Fruit fly (Drosophila melanogaster) whole organism, embryonic: ENCODE results near the gene cyr.

Experiments used
- ATbp ChIP-seq: fragments of 200-800 bp; sonication (Bioruptor generic); optimal IDR thresholded peaks from 2 replicates; lab custom pipeline; 2017; ENCODE audit warnings: missing biosample characterization, mild to moderate bottlenecking, missing genetic modification characterization, missing genetic modification reagents
- B-H1 ChIP-seq: fragments of 200-800 bp; sonication (Bioruptor generic); IDR thresholded peaks from 3 replicates; pipeline ENCODE4 v1.3.6; 2022; ENCODE audit warnings: missing biosample characterization, missing genetic modification characterization
- B-H2 ChIP-seq: fragments of 200-800 bp; sonication (Bioruptor generic); optimal IDR thresholded peaks from 2 replicates; lab custom pipeline; 2018; ENCODE audit warnings: missing biosample characterization, mild to moderate bottlenecking, missing genetic modification characterization
- CG10321 ChIP-seq: fragments of 200-800 bp; sonication (Bioruptor generic); IDR thresholded peaks from 2 replicates; pipeline ENCODE4 v1.3.6; 2022; ENCODE audit warnings: missing biosample characterization, missing genetic modification characterization
- CG10565 ChIP-seq: fragments of 200-800 bp; sonication (Bioruptor generic); optimal IDR thresholded peaks from 3 replicates; lab custom pipeline; 2016; ENCODE audit warnings: missing biosample characterization, mild to moderate bottlenecking, missing genetic modification characterization
- CG14050 ChIP-seq: fragments of 200-800 bp; sonication (Bioruptor generic); IDR thresholded peaks from 3 replicates; pipeline ENCODE4 v1.3.6; 2022; ENCODE audit warnings: missing biosample characterization, missing genetic modification characterization
- CG16815 ChIP-seq: fragments of 200-800 bp; sonication (Bioruptor generic); optimal IDR thresholded peaks from 3 replicates; lab custom pipeline; 2017; ENCODE audit warnings: missing biosample characterization, mild to moderate bottlenecking, missing genetic modification characterization
- CG17361 ChIP-seq: fragments of 200-800 bp; sonication (Bioruptor generic); IDR thresholded peaks from 3 replicates; pipeline ENCODE4 v1.3.6; 2022; ENCODE audit warnings: missing biosample characterization, missing genetic modification characterization
- CG2129 ChIP-seq: fragments of 200-800 bp; sonication (Bioruptor generic); IDR thresholded peaks from 2 replicates; pipeline ENCODE4 v1.3.6; 2022; ENCODE audit warnings: missing biosample characterization, missing genetic modification characterization; ENCODE audit not compliant: partially characterized antibody
- CG30020 ChIP-seq: fragments of 200-800 bp; optimal IDR thresholded peaks from 2 replicates; lab custom pipeline; 2019; ENCODE audit warnings: missing biosample characterization, mild to moderate bottlenecking, missing genetic modification characterization, moderate library complexity
- CG3281 ChIP-seq: fragments of 200-800 bp; sonication (Bioruptor generic); optimal IDR thresholded peaks from 3 replicates; lab custom pipeline; 2017; ENCODE audit warnings: missing biosample characterization, mild to moderate bottlenecking, missing genetic modification characterization
- CG4360 ChIP-seq: fragments of 200-800 bp; sonication (Bioruptor generic); IDR thresholded peaks from 2 replicates; pipeline ENCODE4 v1.3.6; 2022; ENCODE audit warnings: missing biosample characterization, missing genetic modification characterization
- CG6813 ChIP-seq: fragments of 200-800 bp; sonication (Bioruptor generic); optimal IDR thresholded peaks from 2 replicates; lab custom pipeline; 2017; ENCODE audit warnings: missing biosample characterization, missing genetic modification characterization, mild to moderate bottlenecking, moderate library complexity, missing genetic modification reagents
- D ChIP-seq, 2 experiments: fragments of 200-800 bp in 1 of 2; fragments of >200 bp in 1 of 2; sonication (Bioruptor generic) in 1 of 2; optimal IDR thresholded peaks; 2 replicates in 1 of 2; 3 replicates in 1 of 2; lab custom pipeline; 2017; ENCODE audit warnings: mild to moderate bottlenecking in 1 of 2, missing biosample characterization in 1 of 2, missing genetic modification characterization in 1 of 2, missing genetic modification reagents in 1 of 2
- Dbx ChIP-seq: fragments of 200-800 bp; sonication (Bioruptor generic); IDR thresholded peaks from 3 replicates; pipeline ENCODE4 v1.3.6; 2022; ENCODE audit warnings: missing biosample characterization, missing genetic modification characterization
- Doc2 ChIP-seq: fragments of 200-800 bp; sonication (Bioruptor generic); IDR thresholded peaks from 2 replicates; pipeline ENCODE4 v1.3.6; 2022; ENCODE audit warnings: missing biosample characterization, missing genetic modification characterization
- Eip74EF ChIP-seq, 2 experiments: fragments of 200-800 bp in 1 of 2; fragments of >200 bp in 1 of 2; sonication (Bioruptor generic) in 1 of 2; optimal IDR thresholded peaks; 2 replicates each; lab custom pipeline; 2017 to 2019; ENCODE audit warnings: missing biosample characterization in 2 of 2, missing genetic modification characterization in 2 of 2, mild to moderate bottlenecking in 1 of 2, moderate library complexity in 1 of 2
- Hand ChIP-seq: fragments of 200-800 bp; sonication (Bioruptor generic); optimal IDR thresholded peaks from 2 replicates; lab custom pipeline; 2017; ENCODE audit warnings: mild to moderate bottlenecking, missing biosample characterization, missing genetic modification reagents, missing genetic modification characterization
- MESR4 ChIP-seq: fragments of 200-800 bp; sonication (Bioruptor generic); optimal IDR thresholded peaks from 2 replicates; lab custom pipeline; 2018; ENCODE audit warnings: missing biosample characterization, mild to moderate bottlenecking, missing genetic modification characterization, moderate library complexity
- NC2β ChIP-seq: fragments of 200-800 bp; sonication (Bioruptor generic); optimal IDR thresholded peaks from 2 replicates; lab custom pipeline; 2016; ENCODE audit warnings: missing biosample characterization, missing genetic modification characterization
- Neu2 ChIP-seq: fragments of 200-800 bp; sonication (Bioruptor generic); optimal IDR thresholded peaks from 3 replicates; lab custom pipeline; 2016; ENCODE audit warnings: missing biosample characterization, missing genetic modification characterization, borderline replicate concordance
- Nf-YC ChIP-seq: fragments of 200-800 bp; optimal IDR thresholded peaks from 3 replicates; lab custom pipeline; 2019; ENCODE audit warnings: missing biosample characterization, mild to moderate bottlenecking, missing genetic modification characterization, moderate library complexity
- NfI ChIP-seq: fragments of 200-800 bp; sonication (Bioruptor generic); optimal IDR thresholded peaks from 3 replicates; lab custom pipeline; 2018; ENCODE audit warnings: missing biosample characterization, mild to moderate bottlenecking, missing genetic modification characterization, moderate library complexity
- Oli ChIP-seq: fragments of 200-800 bp; sonication (Bioruptor generic); optimal IDR thresholded peaks from 2 replicates; lab custom pipeline; 2018; ENCODE audit warnings: missing biosample characterization, mild to moderate bottlenecking, missing genetic modification characterization, moderate library complexity
- Optix ChIP-seq: fragments of 200-800 bp; sonication (Bioruptor generic); IDR thresholded peaks from 3 replicates; pipeline ENCODE4 v1.3.6; 2022; ENCODE audit warnings: missing biosample characterization, missing genetic modification characterization
- PHDP ChIP-seq: fragments of 200-800 bp; sonication (Bioruptor generic); optimal IDR thresholded peaks from 3 replicates; lab custom pipeline; 2018; ENCODE audit warnings: missing biosample characterization, mild to moderate bottlenecking, missing genetic modification characterization, moderate library complexity
- Sox100B ChIP-seq: fragments of 200-800 bp; sonication (Bioruptor generic); optimal IDR thresholded peaks from 3 replicates; lab custom pipeline; 2018; ENCODE audit warnings: missing biosample characterization, mild to moderate bottlenecking, missing genetic modification characterization
- Tbp ChIP-seq: fragments of >200 bp; optimal IDR thresholded peaks from 2 replicates; lab custom pipeline; 2018; ENCODE audit warnings: missing biosample characterization, missing genetic modification characterization
- Xbp1 ChIP-seq: fragments of 200-800 bp; sonication (Bioruptor generic); optimal IDR thresholded peaks from 3 replicates; lab custom pipeline; 2016; ENCODE audit warnings: missing biosample characterization, mild to moderate bottlenecking, missing genetic modification characterization
- bigmax ChIP-seq: fragments of 200-800 bp; sonication (Bioruptor generic); optimal IDR thresholded peaks from 2 replicates; lab custom pipeline; 2018; ENCODE audit warnings: missing biosample characterization, mild to moderate bottlenecking, missing genetic modification characterization
- bsh ChIP-seq, 2 experiments: fragments of 200-800 bp; sonication (Bioruptor generic); optimal IDR thresholded peaks; 2 replicates each; lab custom pipeline; 2017 to 2018; ENCODE audit warnings: mild to moderate bottlenecking in 2 of 2, missing biosample characterization in 2 of 2, missing genetic modification characterization in 2 of 2, moderate library complexity in 1 of 2
- cad ChIP-seq: fragments of >200 bp; optimal IDR thresholded peaks from 2 replicates; lab custom pipeline; 2017; ENCODE audit warnings: missing biosample characterization, missing genetic modification characterization
- cas ChIP-seq: fragments of 200-800 bp; sonication (Bioruptor generic); IDR thresholded peaks from 2 replicates; pipeline ENCODE4 v1.3.6; 2022; ENCODE audit warnings: missing biosample characterization, missing genetic modification characterization
- ci ChIP-seq: fragments of 200-800 bp; sonication (Bioruptor generic); IDR thresholded peaks from 3 replicates; pipeline ENCODE4 v1.3.6; 2022; ENCODE audit warnings: missing biosample characterization, missing genetic modification characterization
- crol ChIP-seq: fragments of 200-800 bp; sonication (Bioruptor generic); IDR thresholded peaks from 2 replicates; pipeline ENCODE4 v1.3.6; 2022; ENCODE audit warnings: missing biosample characterization, missing genetic modification characterization
- emc ChIP-seq: fragments of 200-800 bp; sonication (Bioruptor generic); optimal IDR thresholded peaks from 2 replicates; lab custom pipeline; 2016; ENCODE audit warnings: missing biosample characterization, missing genetic modification characterization
- exex ChIP-seq: fragments of 200-800 bp; sonication (Bioruptor generic); optimal IDR thresholded peaks from 4 replicates; lab custom pipeline; 2018; ENCODE audit warnings: missing biosample characterization, mild to moderate bottlenecking, missing genetic modification characterization, moderate library complexity
- eyg ChIP-seq: fragments of 200-800 bp; sonication (Bioruptor generic); optimal IDR thresholded peaks from 3 replicates; lab custom pipeline; 2016; ENCODE audit warnings: missing biosample characterization, missing genetic modification characterization
- grn ChIP-seq: fragments of 200-800 bp; sonication (Bioruptor generic); optimal IDR thresholded peaks from 3 replicates; lab custom pipeline; 2017; ENCODE audit warnings: missing biosample characterization, missing genetic modification characterization
- gsb-n ChIP-seq: fragments of 200-800 bp; sonication (Bioruptor generic); optimal IDR thresholded peaks from 3 replicates; lab custom pipeline; 2018; ENCODE audit warnings: missing biosample characterization, mild to moderate bottlenecking, missing genetic modification characterization
- hth ChIP-seq: fragments of >200 bp; optimal IDR thresholded peaks from 2 replicates; lab custom pipeline; 2017; ENCODE audit warnings: inconsistent platforms
- maf-S ChIP-seq: fragments of 200-800 bp; sonication (Bioruptor generic); optimal IDR thresholded peaks from 2 replicates; lab custom pipeline; 2016; ENCODE audit warnings: missing biosample characterization, missing genetic modification characterization
- mam ChIP-seq: fragments of 200-800 bp; sonication (Bioruptor generic); optimal IDR thresholded peaks from 3 replicates; lab custom pipeline; 2016; ENCODE audit warnings: missing biosample characterization, missing genetic modification characterization
- onecut ChIP-seq: fragments of 200-800 bp; sonication (Bioruptor generic); IDR thresholded peaks from 2 replicates; pipeline ENCODE4 v1.3.6; 2022; ENCODE audit warnings: missing biosample characterization, missing genetic modification characterization
- peb ChIP-seq: fragments of 200-800 bp; sonication (Bioruptor generic); IDR thresholded peaks from 2 replicates; pipeline ENCODE4 v1.3.6; 2022; ENCODE audit warnings: missing biosample characterization, missing genetic modification characterization
- pnt ChIP-seq: fragments of 200-800 bp; sonication (Bioruptor generic); optimal IDR thresholded peaks from 3 replicates; lab custom pipeline; 2016; ENCODE audit warnings: missing biosample characterization, missing genetic modification characterization
- pzg ChIP-seq: fragments of 200-800 bp; sonication (Bioruptor generic); optimal IDR thresholded peaks from 3 replicates; lab custom pipeline; 2018; ENCODE audit warnings: missing biosample characterization, mild to moderate bottlenecking, missing genetic modification characterization, moderate library complexity
- trem ChIP-seq: fragments of 200-800 bp; optimal IDR thresholded peaks from 3 replicates; lab custom pipeline; 2019; ENCODE audit warnings: missing biosample characterization, mild to moderate bottlenecking, missing genetic modification characterization, moderate library complexity

Gene cyr

dm6 chrX:8114476-8115342 lies 20.8 kb downstream of the cyr start (continued):
- TF ChIP-seq grn (GFP tag; lab: Kevin White, UChicago) (no peak), eyg (GFP tag; lab: Kevin White, UChicago) (peak; percentile 7), Dbx (GFP tag; lab: Robert Waterston, UW) (peak; percentile 55; the same call in 1 of the 3 replicates), bsh (GFP tag; optimal IDR thresholded peaks at IDR 0.05; lab: Kevin White, UChicago) (peak in 1 of 2 experiments; percentile 47), Neu2 (GFP tag; lab: Kevin White, UChicago) (no peak), exex (tag; lab: Kevin White, UChicago) (peak; percentile 24), CG14050 (peak; percentile 47; the same call in 1 of the 3 replicates), bigmax (no peak), B-H1 (GFP tag; lab: Robert Waterston, UW) (peak; percentile 36; the same call in 2 of the 3 replicates), CG4360 (GFP tag; lab: Robert Waterston, UW) (peak; percentile 31; the same call in 1 of the 2 replicates), Eip74EF (GFP tag; optimal IDR thresholded peaks at IDR 0.05; lab: Kevin White, UChicago) (peak in 1 of 2 experiments; percentile 19), Tbp (GFP tag; lab: Kevin White, UChicago) (no peak), PHDP (tag; lab: Kevin White, UChicago) (peak; percentile 75), Optix (GFP tag; lab: Robert Waterston, UW) (no peak), mam (GFP tag; lab: Kevin White, UChicago) (no peak), maf-S (peak; percentile 6), CG6813 (GFP tag; lab: Kevin White, UChicago) (peak; percentile 48), ATbp (peak; percentile 18), cad (GFP tag; lab: Kevin White, UChicago) (no peak), crol (GFP tag; lab: Robert Waterston, UW) (peak; percentile 68), Nf-YC (tag; lab: Kevin White, UChicago) (peak; percentile 61), MESR4 (GFP tag; lab: Kevin White, UChicago) (no peak), peb (GFP tag; lab: Robert Waterston, UW) (0 out of 2 replicates have a peak, but pooled peaks have one; percentile 18), Hand (GFP tag; lab: Kevin White, UChicago) (peak; percentile 63), NfI (GFP tag; lab: Kevin White, UChicago) (peak; percentile 78), emc (GFP tag; lab: Kevin White, UChicago) (peak; percentile 31), Oli (tag; lab: Kevin White, UChicago) (peak; percentile 71), CG10321 (GFP tag; lab: Robert Waterston, UW) (no peak), trem (peak; percentile 5), onecut (GFP tag; lab: Robert Waterston, UW) (no peak), B-H2 (GFP tag; lab: Kevin White, UChicago) (peak; percentile 48), CG17361 (GFP tag; lab: Robert Waterston, UW) (peak; percentile 75), pzg (GFP tag; lab: Kevin White, UChicago) (no peak), CG2129 (GFP tag; lab: Robert Waterston, UW) (no peak), NC2β (peak; percentile 29), CG16815 (GFP tag; lab: Kevin White, UChicago) (no peak), hth (lab: Kevin White, UChicago) (no peak), CG3281 (peak; percentile 86), gsb-n (tag; lab: Kevin White, UChicago) (no peak), D (optimal IDR thresholded peaks at IDR 0.05; lab: Kevin White, UChicago) (no peak), D (GFP tag; optimal IDR thresholded peaks at IDR 0.05; lab: Kevin White, UChicago) (peak; percentile 21), pnt (no peak), Doc2 (GFP tag; lab: Robert Waterston, UW) (no peak), ci (GFP tag; lab: Robert Waterston, UW) (peak; percentile 22; the same call in 1 of the 3 replicates), Xbp1 (peak; percentile 62), CG30020 (no peak), CG10565 (GFP tag; lab: Kevin White, UChicago) (no peak), cas (GFP tag; lab: Robert Waterston, UW) (no peak), Sox100B (GFP tag; lab: Kevin White, UChicago) (peak; percentile 61)
